Fruit fly (Drosophila melanogaster) whole organism: ENCODE results near the gene CG13081.

Experiments
- CG8478 ChIP-seq: fragments of >200 bp; optimal IDR thresholded peaks from 2 replicates; lab custom pipeline; 2018; ENCODE audit warnings: inconsistent platforms
- Dll ChIP-seq: fragments of >200 bp; optimal IDR thresholded peaks from 2 replicates; lab custom pipeline; 2017
- EcR ChIP-seq, 2 experiments: fragments of >200 bp; optimal IDR thresholded peaks; 2 replicates each; lab custom pipeline; 2017; ENCODE audit warnings: missing biosample characterization in 2 of 2, missing genetic modification characterization in 2 of 2, missing genetic modification reagents in 2 of 2
- pan ChIP-seq: fragments of >200 bp; optimal IDR thresholded peaks from 2 replicates; lab custom pipeline; 2017
- psq ChIP-seq: fragments of >200 bp; optimal IDR thresholded peaks from 2 replicates; lab custom pipeline; 2017
- usp ChIP-seq: fragments of >200 bp; optimal IDR thresholded peaks from 2 replicates; lab custom pipeline; 2017; ENCODE audit warnings: missing biosample characterization, missing genetic modification characterization, mixed read lengths

The CG13081 gene

dm6 chr2L:19576299-19576971 lies 36.0 kb downstream of the CG13081 start:
- TF ChIP-seq CG8478 (peak; percentile 76), usp (GFP tag; lab: Kevin White, UChicago) (no peak)

- no peak for TF ChIP-seq psq (lab: Kevin White, UChicago)
- no peak for TF ChIP-seq Dll (lab: Kevin White, UChicago)
- no peak for TF ChIP-seq CG8478
Observed at dm6 chr2L:19577187-19577765, 36.9 kb downstream of the CG13081 start, which contains the start of the genes spi and msb1l. spi (minus strand) TSS chr2L:19577315. msb1l (plus strand) TSS chr2L:19577701.

DNA sequence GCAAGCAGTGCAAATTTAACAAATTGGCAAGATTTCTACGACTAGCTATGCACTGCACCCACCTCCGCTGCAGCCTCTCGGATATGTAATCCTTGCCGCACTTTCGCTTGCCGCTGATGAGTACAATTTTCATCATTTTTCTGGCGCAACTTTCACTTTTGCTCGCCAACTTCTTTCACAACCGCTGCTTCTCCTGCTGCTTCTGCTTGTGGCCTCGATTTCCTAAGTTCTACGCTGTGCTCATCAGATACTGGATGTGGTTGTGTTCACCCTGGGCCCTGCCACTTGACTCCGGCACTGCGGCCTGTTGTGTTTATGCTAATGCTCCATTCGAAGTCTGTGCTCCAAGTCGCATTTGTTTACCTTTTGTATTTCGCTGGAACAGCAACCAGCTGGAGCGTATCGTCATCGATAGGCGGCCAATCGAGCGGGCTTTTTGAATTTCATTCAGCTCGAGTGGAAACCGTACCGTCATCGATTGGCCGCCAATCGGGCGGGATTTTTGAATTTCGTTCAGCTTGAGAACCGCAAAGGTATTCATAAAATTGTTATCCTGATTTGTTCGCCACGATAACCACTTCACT lies 39.7 kb downstream of the CG13081 start, which contains the start of gene Pmvk:
Gene Pmvk, minus strand, starts transcription at position 357 of the 584 bp plus-strand sequence.
- TF ChIP-seq usp (GFP tag; lab: Kevin White, UChicago) (no peak), Dll (lab: Kevin White, UChicago) (no peak), psq (lab: Kevin White, UChicago) (no peak), CG8478 (no peak), EcR (GFP tag; optimal IDR thresholded peaks at IDR 0.05; lab: Kevin White, UChicago) (no peak), pan (no peak)

DNA sequence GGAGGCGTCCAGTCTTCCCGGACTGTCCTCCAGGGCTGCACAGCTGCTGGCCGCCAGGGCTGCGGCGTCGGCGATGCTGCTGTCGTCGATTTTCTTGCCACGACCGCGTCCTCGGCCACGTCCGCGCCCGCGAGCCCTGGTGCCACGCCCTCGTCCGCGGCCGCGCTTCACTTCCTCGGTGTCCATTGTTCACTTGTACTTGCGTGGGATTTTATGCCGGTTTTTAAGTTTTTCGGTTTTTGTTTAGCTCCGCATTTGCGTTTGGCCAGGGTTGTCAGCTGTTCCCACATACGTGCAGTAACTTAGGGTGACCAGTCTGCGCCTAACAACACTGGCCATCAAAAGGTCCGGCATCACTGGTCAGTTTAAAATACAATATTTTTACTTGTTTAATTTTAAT lies 41.8 kb downstream of the CG13081 start, which contains the start of gene Hakai:
Gene Hakai, minus strand, starts transcription at position 290 of the 400 bp plus-strand sequence.
- TF ChIP-seq CG8478: no peak
- TF ChIP-seq pan: no peak
- no peak for TF ChIP-seq Dll (lab: Kevin White, UChicago)
- no peak for TF ChIP-seq usp (GFP tag; lab: Kevin White, UChicago)
- no peak for TF ChIP-seq EcR (GFP tag; optimal IDR thresholded peaks at IDR 0.05; lab: Kevin White, UChicago)
- no peak for TF ChIP-seq psq (lab: Kevin White, UChicago)

DNA sequence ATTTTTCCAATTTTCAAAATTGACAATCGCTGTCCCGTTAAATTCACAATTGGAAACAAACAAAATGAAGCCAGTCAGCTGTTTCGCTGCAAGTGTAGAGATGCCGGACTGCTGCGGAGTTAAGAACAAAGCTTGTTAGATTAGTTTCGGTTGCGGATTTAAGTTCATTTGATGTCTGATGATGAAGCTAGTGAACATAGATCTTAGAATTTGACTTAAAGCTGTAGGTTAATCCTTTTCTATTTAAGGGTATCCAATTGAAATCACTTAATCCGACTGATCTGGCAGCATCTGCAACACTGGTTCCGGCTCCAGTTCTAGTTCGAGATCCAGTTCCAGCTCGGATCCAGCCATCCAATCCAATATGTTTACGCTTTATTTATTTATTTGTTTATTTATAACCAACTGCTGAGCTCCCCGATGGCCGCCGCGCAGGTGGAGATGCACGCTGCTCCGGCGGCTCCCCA lies 43.6 kb downstream of the CG13081 start, which contains the start of the genes PCNA2 and CG10366:
Gene PCNA2, minus strand, starts transcription at position 65 of the 467 bp plus-strand sequence.
Gene CG10366, plus strand, starts transcription at position 310 of the 467 bp plus-strand sequence.
- TF ChIP-seq pan (no peak), usp (GFP tag; lab: Kevin White, UChicago) (no peak), Dll (lab: Kevin White, UChicago) (no peak), CG8478 (no peak), psq (lab: Kevin White, UChicago) (no peak), EcR (GFP tag; optimal IDR thresholded peaks at IDR 0.05; lab: Kevin White, UChicago) (no peak)

DNA sequence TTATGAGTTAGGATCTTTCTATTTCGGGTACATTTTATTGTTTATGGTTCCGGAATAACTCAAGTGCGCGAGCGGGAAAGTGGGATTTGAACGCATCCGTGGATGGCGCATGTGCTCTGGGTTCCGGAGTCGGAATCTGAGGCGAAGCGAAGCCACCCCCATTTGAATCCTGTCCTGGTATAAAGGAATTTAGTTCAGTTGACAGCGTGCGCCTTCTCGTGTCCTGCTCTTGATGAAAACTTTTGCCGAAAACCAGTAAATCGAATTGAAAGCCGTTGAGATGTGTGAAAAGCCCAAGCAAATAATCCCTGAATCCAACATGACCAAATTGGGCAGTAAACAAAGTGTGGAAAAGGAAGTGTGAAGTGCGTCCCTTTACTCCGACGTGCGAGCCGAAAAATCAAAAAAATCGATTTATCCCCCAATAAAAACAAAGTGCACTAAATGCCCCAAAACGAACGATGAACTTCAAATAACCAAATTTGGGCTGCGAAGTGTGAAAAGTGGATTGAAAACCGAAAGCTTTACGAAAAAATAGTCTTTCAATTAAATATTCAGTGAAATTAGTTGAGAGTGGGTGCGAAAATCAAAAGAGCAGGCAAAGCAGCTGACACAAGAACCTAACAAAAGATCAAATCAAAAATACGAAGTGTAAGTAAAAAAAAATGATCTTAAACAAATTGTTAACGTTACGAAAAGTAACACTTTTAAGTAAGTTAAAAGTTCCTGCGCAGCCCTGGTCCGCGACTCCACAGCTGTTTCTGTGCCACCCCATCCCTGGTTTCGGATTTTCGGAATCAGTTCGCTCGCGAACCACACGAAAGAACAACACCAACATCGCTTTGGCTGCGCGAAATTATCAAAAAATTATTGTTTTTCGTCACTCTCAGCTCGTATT lies 46.3 kb downstream of the CG13081 start, which contains the start of gene Lar:
Gene Lar, plus strand, starts transcription at position 188 of the 898 bp plus-strand sequence.
- no peak for TF ChIP-seq psq (lab: Kevin White, UChicago)
- TF ChIP-seq pan: no peak
- TF ChIP-seq Dll (lab: Kevin White, UChicago): no peak
- TF ChIP-seq CG8478: no peak
- TF ChIP-seq usp (GFP tag; lab: Kevin White, UChicago): no peak
- no peak for TF ChIP-seq EcR (GFP tag; optimal IDR thresholded peaks at IDR 0.05; lab: Kevin White, UChicago)

dm6 chr2L:19587334-19587659 lies 46.9 kb downstream of the CG13081 start:
- TF ChIP-seq Dll (lab: Kevin White, UChicago): no peak
- TF ChIP-seq EcR (GFP tag; optimal IDR thresholded peaks at IDR 0.05; lab: Kevin White, UChicago): no peak
- TF ChIP-seq pan: no peak
- TF ChIP-seq CG8478: no peak
- no peak for TF ChIP-seq usp (GFP tag; lab: Kevin White, UChicago)
- no peak for TF ChIP-seq psq (lab: Kevin White, UChicago)

- TF ChIP-seq psq (lab: Kevin White, UChicago) (no peak), usp (GFP tag; lab: Kevin White, UChicago) (no peak), Dll (lab: Kevin White, UChicago) (no peak), CG8478 (no peak), EcR (GFP tag; optimal IDR thresholded peaks at IDR 0.05; lab: Kevin White, UChicago) (no peak), pan (no peak)
Observed at dm6 chr2L:19588924-19589323, 48.5 kb downstream of the CG13081 start.

DNA sequence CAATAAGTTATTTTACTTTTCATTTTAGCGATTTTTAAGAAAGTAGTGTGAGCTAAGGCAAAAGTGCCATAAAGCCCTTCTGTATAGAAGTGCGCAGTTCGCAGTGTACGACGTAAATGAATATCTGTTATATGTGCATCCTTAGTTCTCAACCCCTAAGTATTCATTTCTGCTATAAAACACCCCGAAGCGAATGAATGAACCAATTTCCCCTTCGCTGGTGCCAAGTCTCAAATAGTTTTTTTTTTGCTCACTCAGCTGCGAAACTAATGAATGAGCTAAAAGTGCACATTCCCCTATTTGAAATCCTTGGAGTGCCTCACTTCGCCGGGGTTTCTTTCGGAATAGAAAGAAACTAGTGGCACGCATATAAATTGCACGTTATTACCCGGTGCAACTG lies 50.2 kb downstream of the CG13081 start:
- no peak for TF ChIP-seq EcR (GFP tag; optimal IDR thresholded peaks at IDR 0.05; lab: Kevin White, UChicago)
- no peak for TF ChIP-seq CG8478
- TF ChIP-seq psq (lab: Kevin White, UChicago): no peak
- no peak for TF ChIP-seq Dll (lab: Kevin White, UChicago)
- TF ChIP-seq usp (GFP tag; lab: Kevin White, UChicago): no peak
- TF ChIP-seq pan: no peak
